Worm (Caenorhabditis elegans) whole organism, L4 larva: ENCODE data around the gene pbs-1.

Experiments
- D1046.2 ChIP-seq: fragments of 200-800 bp; sonication (Bioruptor generic); IDR thresholded peaks from 2 replicates; pipeline ENCODE4 v1.3.6; 2022; ENCODE audit warnings: missing genetic modification characterization, missing compliant biosample characterization
- F44E2.7 ChIP-seq: fragments of 200-800 bp; sonication (Bioruptor generic); IDR thresholded peaks from 2 replicates; pipeline ENCODE4 v2.1.2; 2022; ENCODE audit warnings: missing genetic modification characterization, missing compliant biosample characterization
- F49E8.2 ChIP-seq: sonication (generic microtip); optimal IDR thresholded peaks from 2 replicates; lab custom pipeline; 2016; ENCODE audit warnings: missing compliant biosample characterization, mild to moderate bottlenecking, missing genetic modification characterization, borderline replicate concordance
- T20F7.1 ChIP-seq: fragments of 200-800 bp; sonication (Bioruptor generic); optimal IDR thresholded peaks from 2 replicates; lab custom pipeline; 2018; ENCODE audit warnings: mild to moderate bottlenecking, missing genetic modification characterization, missing compliant biosample characterization
- T26A8.4 ChIP-seq: fragments of 200-800 bp; sonication (Bioruptor generic); IDR thresholded peaks from 2 replicates; pipeline ENCODE4 v1.3.6; 2022; ENCODE audit warnings: missing genetic modification characterization, missing compliant biosample characterization
- Y48G9A.11 ChIP-seq: fragments of 200-800 bp; sonication (Bioruptor generic); IDR thresholded peaks from 2 replicates; pipeline ENCODE4 v1.3.6; 2022; ENCODE audit warnings: missing genetic modification reagents, missing genetic modification characterization, missing compliant biosample characterization
- ZK337.2 ChIP-seq: fragments of 200-800 bp; sonication (Bioruptor generic); IDR thresholded peaks from 2 replicates; pipeline ENCODE4 v1.3.6; 2022; ENCODE audit warnings: missing genetic modification reagents, missing genetic modification characterization, missing compliant biosample characterization
- aly-2 ChIP-seq: sonication (generic microtip); optimal IDR thresholded peaks from 2 replicates; lab custom pipeline; 2018; ENCODE audit warnings: missing biosample characterization, missing genetic modification characterization
- attf-4 ChIP-seq: sonication (generic microtip); optimal IDR thresholded peaks from 3 replicates; lab custom pipeline; 2017; ENCODE audit warnings: missing biosample characterization, missing genetic modification characterization
- ceh-28 ChIP-seq: fragments of 150-350 bp; optimal IDR thresholded peaks from 2 replicates; lab custom pipeline; 2014; ENCODE audit warnings: missing biosample characterization, missing genetic modification reagents, missing genetic modification characterization
- ceh-82 ChIP-seq: sonication (generic microtip); optimal IDR thresholded peaks from 2 replicates; lab custom pipeline; 2017; ENCODE audit warnings: missing biosample characterization, missing genetic modification characterization
- ces-1 ChIP-seq: fragments of 150-350 bp; sonication (generic microtip); optimal IDR thresholded peaks from 4 replicates; lab custom pipeline; 2014; ENCODE audit warnings: missing biosample characterization, missing genetic modification reagents, missing genetic modification characterization
- cey-2 ChIP-seq: sonication (generic microtip); optimal IDR thresholded peaks from 3 replicates; lab custom pipeline; 2017; ENCODE audit warnings: missing genetic modification characterization, mild to moderate bottlenecking, missing compliant biosample characterization, antibody characterized with exemption, borderline replicate concordance; ENCODE audit not compliant: insufficient read depth
- ctbp-1 ChIP-seq: fragments of 200-800 bp; sonication (Bioruptor generic); IDR thresholded peaks from 2 replicates; pipeline ENCODE4 v1.3.6; 2022; ENCODE audit warnings: missing genetic modification reagents, missing genetic modification characterization, missing compliant biosample characterization
- dmd-6 ChIP-seq: fragments of 200-800 bp; sonication (Bioruptor generic); IDR thresholded peaks from 2 replicates; pipeline ENCODE4 v1.3.6; 2022; ENCODE audit warnings: missing genetic modification reagents, missing genetic modification characterization, missing compliant biosample characterization
- duxl-1 ChIP-seq: sonication (generic microtip); optimal IDR thresholded peaks from 2 replicates; lab custom pipeline; 2016; ENCODE audit warnings: mild to moderate bottlenecking, missing genetic modification characterization, moderate library complexity, missing compliant biosample characterization; ENCODE audit not compliant: poor library complexity
- dve-1 ChIP-seq: sonication (generic microtip); optimal IDR thresholded peaks from 2 replicates; lab custom pipeline; 2017; ENCODE audit warnings: antibody characterized with exemption, mild to moderate bottlenecking, missing genetic modification characterization, missing compliant biosample characterization; ENCODE audit not compliant: insufficient read depth
- egl-27 ChIP-seq: sonication (generic microtip); optimal IDR thresholded peaks from 3 replicates; lab custom pipeline; 2017; ENCODE audit warnings: missing biosample characterization, missing genetic modification reagents, missing genetic modification characterization
- fos-1 ChIP-seq: fragments of 150-350 bp; optimal IDR thresholded peaks from 2 replicates; lab custom pipeline; 2014; ENCODE audit warnings: missing biosample characterization, missing genetic modification characterization
- hif-1 ChIP-seq, 2 experiments: sonication (generic microtip); optimal IDR thresholded peaks; 2 replicates each; lab custom pipeline; 2016 to 2017; ENCODE audit warnings: missing compliant biosample characterization in 2 of 2, missing genetic modification characterization in 2 of 2, missing genetic modification reagents in 2 of 2, missing genotype in 2 of 2, mild to moderate bottlenecking in 1 of 2
- hlh-11 ChIP-seq: fragments of 200-800 bp; sonication (Bioruptor generic); optimal IDR thresholded peaks from 2 replicates; lab custom pipeline; 2018; ENCODE audit warnings: mild to moderate bottlenecking, missing genetic modification characterization, missing compliant biosample characterization
- lim-7 ChIP-seq: fragments of 200-800 bp; sonication (Bioruptor generic); IDR thresholded peaks from 2 replicates; pipeline ENCODE4 v1.3.6; 2022; ENCODE audit warnings: missing genetic modification characterization, missing compliant biosample characterization
- lin-1 ChIP-seq: fragments of 200-800 bp; sonication (Bioruptor generic); IDR thresholded peaks from 2 replicates; pipeline ENCODE4 v1.3.6; 2022; ENCODE audit warnings: missing genetic modification reagents, missing genetic modification characterization, missing compliant biosample characterization
- lin-29 ChIP-seq: fragments of 200-800 bp; sonication (Bioruptor generic); IDR thresholded peaks from 2 replicates; pipeline ENCODE4 v1.3.6; 2022; ENCODE audit warnings: missing genetic modification reagents, missing genetic modification characterization, missing compliant biosample characterization
- lin-39 ChIP-seq: fragments of 150-350 bp; optimal IDR thresholded peaks from 2 replicates; lab custom pipeline; 2014; ENCODE audit warnings: missing biosample characterization, missing genetic modification reagents, missing genetic modification characterization
- lir-3 ChIP-seq: sonication (generic microtip); optimal IDR thresholded peaks from 2 replicates; lab custom pipeline; 2016; ENCODE audit warnings: mild to moderate bottlenecking, missing genetic modification characterization, missing compliant biosample characterization
- madf-9 ChIP-seq: fragments of 200-800 bp; sonication (Bioruptor generic); conservative IDR thresholded peaks from 2 replicates; pipeline ENCODE4 v1.3.6; 2022; ENCODE audit warnings: missing genetic modification reagents, missing genetic modification characterization, missing compliant biosample characterization
- mes-2 ChIP-seq: sonication (generic microtip); optimal IDR thresholded peaks from 2 replicates; lab custom pipeline; 2016; ENCODE audit warnings: missing genotype, mild to moderate bottlenecking, missing genetic modification characterization, missing compliant biosample characterization; ENCODE audit not compliant: poor library complexity, severe bottlenecking
- mxl-2 ChIP-seq: fragments of 200-800 bp; sonication (Bioruptor generic); conservative IDR thresholded peaks from 2 replicates; pipeline ENCODE4 v1.3.6; 2022; ENCODE audit warnings: missing genetic modification reagents, missing genetic modification characterization, missing compliant biosample characterization
- mxl-3 ChIP-seq: fragments of 200-800 bp; sonication (Bioruptor generic); optimal IDR thresholded peaks from 2 replicates; lab custom pipeline; 2018; ENCODE audit warnings: mild to moderate bottlenecking, missing genetic modification characterization, missing compliant biosample characterization
- nhr-11 ChIP-seq: fragments of 150-350 bp; optimal IDR thresholded peaks from 2 replicates; lab custom pipeline; 2014; ENCODE audit warnings: missing biosample characterization, missing genetic modification characterization
- nhr-237 ChIP-seq: sonication (generic microtip); optimal IDR thresholded peaks from 2 replicates; lab custom pipeline; 2017; ENCODE audit warnings: missing biosample characterization, missing genetic modification characterization
- nhr-28 ChIP-seq: fragments of 150-350 bp; optimal IDR thresholded peaks from 2 replicates; lab custom pipeline; 2014; ENCODE audit warnings: missing biosample characterization, missing genetic modification characterization
- nhr-42 ChIP-seq: fragments of 200-800 bp; sonication (Bioruptor generic); IDR thresholded peaks from 2 replicates; pipeline ENCODE4 v1.3.6; 2022; ENCODE audit warnings: missing genetic modification characterization, missing compliant biosample characterization
- nhr-48 ChIP-seq: sonication (generic microtip); optimal IDR thresholded peaks from 2 replicates; lab custom pipeline; 2016; ENCODE audit warnings: mild to moderate bottlenecking, missing genetic modification characterization, missing compliant biosample characterization
- nhr-76 ChIP-seq: fragments of 150-350 bp; optimal IDR thresholded peaks from 2 replicates; lab custom pipeline; 2014; ENCODE audit warnings: missing biosample characterization, missing genetic modification characterization
- nhr-77 ChIP-seq: fragments of 150-350 bp; optimal IDR thresholded peaks from 2 replicates; lab custom pipeline; 2014; ENCODE audit warnings: missing biosample characterization, missing genetic modification characterization
- saeg-2 ChIP-seq: fragments of 200-800 bp; sonication (Bioruptor generic); IDR thresholded peaks from 2 replicates; pipeline ENCODE4 v1.3.6; 2022; ENCODE audit warnings: missing genetic modification reagents, missing genetic modification characterization, missing compliant biosample characterization
- sdz-12 ChIP-seq: fragments of 200-800 bp; sonication (Bioruptor generic); optimal IDR thresholded peaks from 2 replicates; lab custom pipeline; 2018; ENCODE audit warnings: mild to moderate bottlenecking, missing genetic modification characterization, missing compliant biosample characterization
- set-16 ChIP-seq: fragments of 200-800 bp; sonication (Bioruptor generic); IDR thresholded peaks from 2 replicates; pipeline ENCODE4 v1.3.6; 2022; ENCODE audit warnings: missing genetic modification reagents, missing genetic modification characterization, missing compliant biosample characterization
- skn-1 ChIP-seq: fragments of 150-350 bp; optimal IDR thresholded peaks from 2 replicates; lab custom pipeline; 2014; ENCODE audit warnings: missing biosample characterization, missing genetic modification characterization
- snpc-4 ChIP-seq: fragments of 150-350 bp; optimal IDR thresholded peaks from 2 replicates; lab custom pipeline; 2014; ENCODE audit warnings: missing biosample characterization, missing genetic modification characterization
- spr-1 ChIP-seq: sonication (generic microtip); optimal IDR thresholded peaks from 2 replicates; lab custom pipeline; 2016; ENCODE audit warnings: mild to moderate bottlenecking, missing genetic modification characterization, missing compliant biosample characterization
- spr-3 ChIP-seq: fragments of 200-800 bp; sonication (Bioruptor generic); optimal IDR thresholded peaks from 2 replicates; lab custom pipeline; 2018; ENCODE audit warnings: mild to moderate bottlenecking, missing genetic modification characterization, missing compliant biosample characterization
- tag-97 ChIP-seq: fragments of 200-800 bp; sonication (Bioruptor generic); IDR thresholded peaks from 2 replicates; pipeline ENCODE4 v1.3.6; 2022; ENCODE audit warnings: missing genetic modification characterization, missing compliant biosample characterization
- unc-130 ChIP-seq: sonication (generic microtip); optimal IDR thresholded peaks from 2 replicates; lab custom pipeline; 2016; ENCODE audit warnings: missing genetic modification reagents, missing genetic modification characterization, missing compliant biosample characterization
- unc-62 ChIP-seq, 3 experiments: fragments of 150-350 bp in 1 of 3; sonication (generic microtip); optimal IDR thresholded peaks in 2 of 3; peaks in 1 of 3; 1 replicate in 1 of 3; 2 replicates in 2 of 3; lab custom pipeline; 2014 to 2017; ENCODE audit warnings: missing biosample characterization in 3 of 3, missing genetic modification characterization in 3 of 3, missing genetic modification reagents in 3 of 3, missing genotype in 1 of 3
- zfp-3 ChIP-seq: fragments of 200-800 bp; sonication (Bioruptor generic); conservative IDR thresholded peaks from 2 replicates; pipeline ENCODE4 v1.3.6; 2022; ENCODE audit warnings: missing genetic modification reagents, missing genetic modification characterization, missing compliant biosample characterization
- zip-11 ChIP-seq: fragments of 200-800 bp; sonication (Bioruptor generic); IDR thresholded peaks from 2 replicates; pipeline ENCODE4 v1.3.6; 2022; ENCODE audit warnings: missing genetic modification characterization, missing compliant biosample characterization

pbs-1 gene

ce11 chrIV:1745453-1746051, 36.0 kb upstream of the pbs-1 start, which contains the start of the genes Y41D4A.6 and Y41D4A.4 (continued):
- TF ChIP-seq snpc-4 (tag; lab: Kevin White, UChicago): no peak
- peak; percentile 18; the same call in 1 of the 2 replicates for TF ChIP-seq set-16 (GFP tag; lab: Robert Waterston, UW)
- TF ChIP-seq T26A8.4: 0 out of 2 replicates have a peak, but pooled peaks have one; percentile 22
- peak; percentile 73 for TF ChIP-seq T20F7.1 (GFP tag; lab: Kevin White, UChicago)
- TF ChIP-seq lin-39 (tag; lab: Kevin White, UChicago): no peak
- TF ChIP-seq ceh-28 (tag; lab: Kevin White, UChicago): no peak
- peak; percentile 81 for TF ChIP-seq nhr-28 (tag; lab: Kevin White, UChicago)
- TF ChIP-seq ceh-82 (tag; lab: Kevin White, UChicago): no peak
- TF ChIP-seq zfp-3 (GFP tag; lab: Robert Waterston, UW): no peak
- TF ChIP-seq nhr-42 (GFP tag; lab: Robert Waterston, UW): peak; percentile 26; the same call in 1 of the 2 replicates
- no peak for TF ChIP-seq spr-3
- peak; percentile 78 for TF ChIP-seq hlh-11 (tag; lab: Kevin White, UChicago)
- TF ChIP-seq F44E2.7 (GFP tag; lab: Robert Waterston, UW): no peak
- peak; percentile 71 for TF ChIP-seq Y48G9A.11 (GFP tag; lab: Robert Waterston, UW)
- peak; percentile 96 for TF ChIP-seq unc-130
- TF ChIP-seq ZK337.2 (GFP tag; lab: Robert Waterston, UW): peak; percentile 86
- TF ChIP-seq fos-1 (tag; lab: Kevin White, UChicago): no peak
- no peak for TF ChIP-seq aly-2
- no peak for TF ChIP-seq egl-27 (tag; lab: Kevin White, UChicago)
- TF ChIP-seq zip-11 (GFP tag; lab: Robert Waterston, UW): no peak
- no peak for TF ChIP-seq ces-1
- TF ChIP-seq mxl-2: no peak
- no peak for TF ChIP-seq lin-1 (GFP tag; lab: Robert Waterston, UW)
- TF ChIP-seq dmd-6 (GFP tag; lab: Robert Waterston, UW): peak; percentile 43; the same call in 1 of the 2 replicates
- peak; percentile 61; the same call in 1 of the 2 replicates for TF ChIP-seq ctbp-1 (GFP tag; lab: Robert Waterston, UW)
- TF ChIP-seq tag-97 (GFP tag; lab: Robert Waterston, UW): no peak
- peak; percentile 81 for TF ChIP-seq madf-9 (GFP tag; lab: Robert Waterston, UW)
- peak in 1 of 2 experiments; percentile 80 for TF ChIP-seq unc-62 (GFP tag; optimal IDR thresholded peaks at IDR 0.05 in 1 of 2; lab: Kevin White, UChicago)
- no peak for TF ChIP-seq unc-62 (tag; optimal IDR thresholded peaks at IDR 0.05; lab: Kevin White, UChicago)
- TF ChIP-seq dve-1: peak; percentile 75
- TF ChIP-seq nhr-48 (tag; lab: Kevin White, UChicago): peak; percentile 31
- TF ChIP-seq lim-7 (GFP tag; lab: Robert Waterston, UW): 0 out of 2 replicates have a peak, but pooled peaks have one; percentile 48
- peak in 1 of 2 experiments; percentile 94 for TF ChIP-seq hif-1 (tag; optimal IDR thresholded peaks at IDR 0.05; lab: Kevin White, UChicago)
- peak; percentile 77 for TF ChIP-seq nhr-77
- no peak for TF ChIP-seq nhr-237
- TF ChIP-seq spr-1 (tag; lab: Kevin White, UChicago): peak; percentile 43
- peak; percentile 53 for TF ChIP-seq sdz-12
- TF ChIP-seq cey-2 (tag; lab: Kevin White, UChicago): no peak
- TF ChIP-seq lin-29 (GFP tag; lab: Robert Waterston, UW): no peak
- peak; percentile 31 for TF ChIP-seq F49E8.2 (tag; lab: Kevin White, UChicago)
- no peak for TF ChIP-seq D1046.2 (GFP tag; lab: Robert Waterston, UW)
- TF ChIP-seq nhr-11: peak; percentile 27
- TF ChIP-seq attf-4 (tag; lab: Kevin White, UChicago): no peak
- peak; percentile 36 for TF ChIP-seq lir-3 (tag; lab: Kevin White, UChicago)
- TF ChIP-seq skn-1 (tag; lab: Kevin White, UChicago): no peak
- TF ChIP-seq mes-2: peak; percentile 96
- TF ChIP-seq nhr-76: no peak
- TF ChIP-seq saeg-2 (GFP tag; lab: Robert Waterston, UW): no peak
- no peak for TF ChIP-seq duxl-1 (tag; lab: Kevin White, UChicago)
- peak; percentile 91 for TF ChIP-seq mxl-3 (GFP tag; lab: Kevin White, UChicago)
